Worm (Caenorhabditis elegans): ENCODE measurements around the gene cest-28.

ce11 chrV:6702692-6703091 lies 33.1 kb downstream of the cest-28 start, which contains the start of gene era-1:
- TF ChIP-seq cnd-1 (tag; optimal IDR thresholded peaks at IDR 0.05) (no peak), mep-1 (tag; optimal IDR thresholded peaks at IDR 0.05) (no peak), pha-4 (tag; optimal IDR thresholded peaks at IDR 0.05) (no peak), unc-62 (GFP tag; optimal IDR thresholded peaks at IDR 0.05) (no peak), unc-39 (tag; optimal IDR thresholded peaks at IDR 0.05) (no peak), nhr-28 (tag; optimal IDR thresholded peaks at IDR 0.05) (no peak), nhr-76 (tag; optimal IDR thresholded peaks at IDR 0.05) (no peak), lin-13 (tag; optimal IDR thresholded peaks at IDR 0.05) (no peak), nhr-237 (tag; optimal IDR thresholded peaks at IDR 0.05) (no peak), hlh-1 (tag; optimal IDR thresholded peaks at IDR 0.05) (no peak), ztf-11 (tag; optimal IDR thresholded peaks at IDR 0.05) (no peak)

Data from whole organism, mixed stage, embryonic.